Fruit fly (Drosophila melanogaster): ENCODE data around the gene Polr2B.

Gene Polr2B

dm6 chr3R:14125479-14126121 lies at the start of gene Polr2B, which contains the start of gene 140up (continued):
- TF ChIP-seq exex (tag; optimal IDR thresholded peaks at IDR 0.05) (peak; percentile 73), pita (GFP tag; optimal IDR thresholded peaks at IDR 0.05) (no peak), unpg (GFP tag; optimal IDR thresholded peaks at IDR 0.05) (peak; percentile 92), CG2199 (GFP tag; IDR thresholded peaks at IDR 0.05) (no peak), nerfin-1 (tag; optimal IDR thresholded peaks at IDR 0.05) (peak; percentile 90), dmrt11E (tag; optimal IDR thresholded peaks at IDR 0.05) (peak; percentile 92), luna (GFP tag; optimal IDR thresholded peaks at IDR 0.05) (no peak), Mad (GFP tag; optimal IDR thresholded peaks at IDR 0.05) (peak; percentile 89), ro (GFP tag; IDR thresholded peaks at IDR 0.05) (peak; percentile 57; the same call in 1 of the 2 replicates), CG4404 (GFP tag; IDR thresholded peaks at IDR 0.05) (peak; percentile 91), Rx (GFP tag; IDR thresholded peaks at IDR 0.05) (peak; percentile 82), Stat92E (GFP tag; optimal IDR thresholded peaks at IDR 0.05) (no peak), yki (optimal IDR thresholded peaks at IDR 0.05) (no peak), Rfx (GFP tag; IDR thresholded peaks at IDR 0.05) (peak; percentile 96), pnt (GFP tag; optimal IDR thresholded peaks at IDR 0.05) (peak; percentile 81), CG4730 (GFP tag; IDR thresholded peaks at IDR 0.05) (peak; percentile 88), stc (GFP tag; IDR thresholded peaks at IDR 0.05) (peak; percentile 89), GATAe (GFP tag; conservative IDR thresholded peaks at IDR 0.05) (peak; percentile 83), tap (tag; optimal IDR thresholded peaks at IDR 0.05) (peak; percentile 88), eve (GFP tag; optimal IDR thresholded peaks at IDR 0.05) (no peak), CG12942 (GFP tag; optimal IDR thresholded peaks at IDR 0.05) (peak; percentile 94), scrt (GFP tag; optimal IDR thresholded peaks at IDR 0.05) (peak; percentile 77), kni (GFP tag; optimal IDR thresholded peaks at IDR 0.05) (peak; percentile 47), vfl (GFP tag; optimal IDR thresholded peaks at IDR 0.05) (peak; percentile 78), kay (GFP tag; optimal IDR thresholded peaks at IDR 0.05) (peak; percentile 87), CG16863 (GFP tag; optimal IDR thresholded peaks at IDR 0.05) (peak; percentile 60), run (tag; optimal IDR thresholded peaks at IDR 0.05) (peak; percentile 63), CG31365 (tag; optimal IDR thresholded peaks at IDR 0.05) (no peak), chinmo (GFP tag; IDR thresholded peaks at IDR 0.05; ENCODE audit: partially characterized antibody) (no peak), NC2β (GFP tag; optimal IDR thresholded peaks at IDR 0.05) (peak; percentile 60), nerfin-2 (GFP tag; IDR thresholded peaks at IDR 0.05; ENCODE audit: partially characterized antibody) (no peak), row (GFP tag; IDR thresholded peaks at IDR 0.05) (peak; percentile 98), Six4 (GFP tag; optimal IDR thresholded peaks at IDR 0.05) (peak; percentile 89), Fer2 (tag; optimal IDR thresholded peaks at IDR 0.05) (peak; percentile 92), CG10565 (GFP tag; optimal IDR thresholded peaks at IDR 0.05) (peak; percentile 56), ranshi (GFP tag; IDR thresholded peaks at IDR 0.05) (peak; percentile 95), fd102C (GFP tag; optimal IDR thresholded peaks at IDR 0.05) (peak; percentile 8), CG13296 (GFP tag; optimal IDR thresholded peaks at IDR 0.05) (peak; percentile 89), NfI (GFP tag; optimal IDR thresholded peaks at IDR 0.05) (peak; percentile 93), CG18476 (GFP tag; optimal IDR thresholded peaks at IDR 0.05) (peak; percentile 93), eyg (GFP tag; optimal IDR thresholded peaks at IDR 0.05) (peak; percentile 38), p53 (GFP tag; optimal IDR thresholded peaks at IDR 0.05) (peak; percentile 2), CG42726 (GFP tag; IDR thresholded peaks at IDR 0.05; ENCODE audit: partially characterized antibody) (no peak), CG13624 (GFP tag; optimal IDR thresholded peaks at IDR 0.05) (peak; percentile 80), CG34224 (GFP tag; IDR thresholded peaks at IDR 0.05; ENCODE audit: partially characterized antibody) (no peak), Dip3 (GFP tag; optimal IDR thresholded peaks at IDR 0.05) (peak; percentile 83), Deaf1 (tag; optimal IDR thresholded peaks at IDR 0.05) (peak; percentile 72), Drgx (GFP tag; IDR thresholded peaks at IDR 0.05) (peak; percentile 83), CG15073 (GFP tag; optimal IDR thresholded peaks at IDR 0.05) (peak; percentile 67), CG4617 (GFP tag; optimal IDR thresholded peaks at IDR 0.05; ENCODE audit: borderline replicate concordance) (peak; percentile 96)

Measured in whole organism, embryonic.